Worm (Caenorhabditis elegans): ENCODE data around the gene tps-2.

ce11 chrII:14576429-14576828, 24.3 kb upstream of the tps-2 start, which contains the start of gene C01G12.13:
- TF ChIP-seq him-1 (tag; optimal IDR thresholded peaks at IDR 0.05) (no peak), W03F9.2 (tag; optimal IDR thresholded peaks at IDR 0.05) (no peak), dao-5 (tag; optimal IDR thresholded peaks at IDR 0.05) (no peak)

Data from whole organism, L4/young adult.